Fruit fly (Drosophila melanogaster) whole organism, pupa: ENCODE results near the gene JIL-1.

Experiments
- CG13204 ChIP-seq: fragments of 200-800 bp; sonication (Bioruptor generic); optimal IDR thresholded peaks from 2 replicates; lab custom pipeline; 2018; ENCODE audit warnings: missing biosample characterization, mild to moderate bottlenecking, missing genetic modification characterization, moderate library complexity
- CG14655 ChIP-seq: fragments of 200-800 bp; sonication (Bioruptor generic); optimal IDR thresholded peaks from 3 replicates; lab custom pipeline; 2017; ENCODE audit warnings: mild to moderate bottlenecking, missing biosample characterization, missing genetic modification reagents, missing genetic modification characterization
- CG15710 ChIP-seq: fragments of 200-800 bp; sonication (Bioruptor generic); optimal IDR thresholded peaks from 2 replicates; lab custom pipeline; 2018; ENCODE audit warnings: missing biosample characterization, mild to moderate bottlenecking, missing genetic modification characterization, moderate library complexity
- CG17806 ChIP-seq: fragments of 200-800 bp; sonication (Bioruptor generic); optimal IDR thresholded peaks from 2 replicates; lab custom pipeline; 2018; ENCODE audit warnings: missing biosample characterization, mild to moderate bottlenecking, missing genetic modification characterization, moderate library complexity
- CG32121 ChIP-seq: fragments of 200-800 bp; sonication (Bioruptor generic); IDR thresholded peaks from 2 replicates; pipeline ENCODE4 v1.3.6; 2022; ENCODE audit warnings: missing biosample characterization, missing genetic modification characterization
- CG34367 ChIP-seq: fragments of 200-800 bp; sonication (Bioruptor generic); optimal IDR thresholded peaks from 2 replicates; lab custom pipeline; 2018; ENCODE audit warnings: missing biosample characterization, mild to moderate bottlenecking, missing genetic modification characterization
- CG4496 ChIP-seq: fragments of 200-800 bp; sonication (Bioruptor generic); IDR thresholded peaks from 3 replicates; pipeline ENCODE4 v1.3.6; 2022; ENCODE audit warnings: missing biosample characterization, missing genetic modification characterization
- CG8159 ChIP-seq: fragments of 200-800 bp; sonication (Bioruptor generic); optimal IDR thresholded peaks from 3 replicates; lab custom pipeline; 2018; ENCODE audit warnings: missing biosample characterization, mild to moderate bottlenecking, missing genetic modification characterization, moderate library complexity
- CG9948 ChIP-seq: fragments of 200-800 bp; sonication (Bioruptor generic); optimal IDR thresholded peaks from 2 replicates; lab custom pipeline; 2018; ENCODE audit warnings: missing biosample characterization, mild to moderate bottlenecking, missing genetic modification characterization, moderate library complexity
- EcR ChIP-seq: fragments of 200-800 bp; sonication (Bioruptor generic); optimal IDR thresholded peaks from 3 replicates; lab custom pipeline; 2019; ENCODE audit warnings: missing biosample characterization, missing genetic modification characterization, mild to moderate bottlenecking, moderate library complexity, missing genetic modification reagents
- Ets98B ChIP-seq: fragments of 200-800 bp; sonication (Bioruptor generic); IDR thresholded peaks from 2 replicates; pipeline ENCODE4 v1.3.6; 2022; ENCODE audit warnings: missing biosample characterization, missing genetic modification characterization
- Pif1B ChIP-seq: fragments of 200-800 bp; sonication (Bioruptor generic); optimal IDR thresholded peaks from 3 replicates; lab custom pipeline; 2016; ENCODE audit warnings: missing biosample characterization, missing genetic modification characterization
- Snoo ChIP-seq: fragments of 200-800 bp; sonication (Bioruptor generic); optimal IDR thresholded peaks from 3 replicates; lab custom pipeline; 2017; ENCODE audit warnings: missing biosample characterization, mild to moderate bottlenecking, missing genetic modification characterization, inconsistent platforms
- fd96Ca ChIP-seq: fragments of 200-800 bp; sonication (Bioruptor generic); IDR thresholded peaks from 3 replicates; pipeline ENCODE4 v1.3.6; 2022; ENCODE audit warnings: missing biosample characterization, missing genetic modification characterization

DNA sequence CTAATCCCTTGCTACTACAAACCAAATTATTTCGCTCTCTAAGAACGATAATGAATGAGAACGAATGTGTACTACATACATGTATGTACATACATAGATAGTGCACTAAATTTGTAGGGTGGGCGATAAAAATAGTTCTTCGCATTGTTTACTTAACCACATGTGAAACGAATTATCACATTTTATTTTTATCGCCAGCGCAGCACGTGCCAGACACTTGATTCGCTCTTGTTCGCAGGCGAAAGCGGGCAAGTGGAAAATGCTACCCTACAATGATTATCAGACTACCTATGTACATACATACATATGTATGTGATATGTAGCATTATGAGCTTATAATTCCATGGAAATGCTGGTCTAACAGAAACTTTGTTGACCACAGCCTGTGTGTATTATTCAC is 7.2 kb downstream of the JIL-1 start:
- TF ChIP-seq CG14655 (GFP tag; lab: Kevin White, UChicago) (no peak), CG9948 (no peak), CG17806 (tag; lab: Kevin White, UChicago) (no peak), CG4496 (no peak), Snoo (tag; lab: Kevin White, UChicago) (no peak), CG32121 (GFP tag; lab: Robert Waterston, UW) (no peak), fd96Ca (no peak), CG34367 (tag; lab: Kevin White, UChicago) (no peak), CG13204 (GFP tag; lab: Kevin White, UChicago) (no peak), EcR (GFP tag; lab: Kevin White, UChicago) (no peak), CG8159 (tag; lab: Kevin White, UChicago) (no peak), Pif1B (GFP tag; lab: Kevin White, UChicago) (no peak), CG15710 (tag; lab: Kevin White, UChicago) (no peak), Ets98B (GFP tag; lab: Robert Waterston, UW) (no peak)
